Fruit fly (Drosophila melanogaster) whole organism, embryonic: Measurements from ENCODE around the gene CG43093.

ENCODE experiments used
- Adf1 ChIP-seq: fragments of 200-800 bp; sonication (Bioruptor generic); IDR thresholded peaks from 2 replicates; pipeline ENCODE4 v1.3.6; 2022; ENCODE audit warnings: missing biosample characterization, missing genetic modification characterization
- Atf-2 ChIP-seq: fragments of 200-800 bp; sonication (Bioruptor generic); optimal IDR thresholded peaks from 2 replicates; lab custom pipeline; 2016; ENCODE audit warnings: missing biosample characterization, missing genetic modification characterization
- Atf3 ChIP-seq: fragments of 200-800 bp; sonication (Bioruptor generic); optimal IDR thresholded peaks from 3 replicates; lab custom pipeline; 2016; ENCODE audit warnings: missing biosample characterization, missing genetic modification characterization
- B-H2 ChIP-seq: fragments of 200-800 bp; sonication (Bioruptor generic); optimal IDR thresholded peaks from 2 replicates; lab custom pipeline; 2018; ENCODE audit warnings: missing biosample characterization, mild to moderate bottlenecking, missing genetic modification characterization
- BEAF-32 ChIP-seq: fragments of 200-800 bp; sonication (Bioruptor generic); optimal IDR thresholded peaks from 3 replicates; lab custom pipeline; 2017; ENCODE audit warnings: missing biosample characterization, missing genetic modification characterization, mild to moderate bottlenecking, moderate library complexity, missing genetic modification reagents
- Blimp-1 ChIP-seq: fragments of 200-800 bp; sonication (Bioruptor generic); optimal IDR thresholded peaks from 3 replicates; lab custom pipeline; 2018; ENCODE audit warnings: missing biosample characterization, missing genetic modification characterization, mild to moderate bottlenecking, moderate library complexity, missing genetic modification reagents
- Bteb2 ChIP-seq: fragments of 200-800 bp; sonication (Bioruptor generic); optimal IDR thresholded peaks from 2 replicates; lab custom pipeline; 2016; ENCODE audit warnings: missing biosample characterization, missing genetic modification characterization
- CG11093 ChIP-seq: fragments of 200-800 bp; sonication (Bioruptor generic); IDR thresholded peaks from 3 replicates; pipeline ENCODE4 v1.3.6; 2022; ENCODE audit warnings: missing biosample characterization, missing genetic modification characterization
- CG12942 ChIP-seq: fragments of 200-800 bp; sonication (Bioruptor generic); optimal IDR thresholded peaks from 3 replicates; lab custom pipeline; 2016; ENCODE audit warnings: missing biosample characterization, missing genetic modification characterization
- CG13287 ChIP-seq: fragments of 200-800 bp; sonication (Bioruptor generic); IDR thresholded peaks from 2 replicates; pipeline ENCODE4 v1.3.6; 2022; ENCODE audit warnings: missing biosample characterization, missing genetic modification characterization; ENCODE audit not compliant: partially characterized antibody
- CG14965 ChIP-seq: fragments of 200-800 bp; sonication (Bioruptor generic); optimal IDR thresholded peaks from 2 replicates; lab custom pipeline; 2016; ENCODE audit warnings: missing biosample characterization, missing genetic modification characterization, borderline replicate concordance
- CG15269 ChIP-seq: fragments of 200-800 bp; sonication (Bioruptor generic); optimal IDR thresholded peaks from 2 replicates; lab custom pipeline; 2018; ENCODE audit warnings: missing biosample characterization, mild to moderate bottlenecking, missing genetic modification characterization, moderate library complexity
- CG15696 ChIP-seq: fragments of 200-800 bp; sonication (Bioruptor generic); optimal IDR thresholded peaks from 2 replicates; lab custom pipeline; 2019; ENCODE audit warnings: missing biosample characterization, mild to moderate bottlenecking, missing genetic modification characterization, moderate library complexity
- CG1602 ChIP-seq: fragments of 200-800 bp; sonication (Bioruptor generic); optimal IDR thresholded peaks from 3 replicates; lab custom pipeline; 2016; ENCODE audit warnings: missing biosample characterization, missing genetic modification characterization
- CG16779 ChIP-seq: fragments of 200-800 bp; sonication (Bioruptor generic); IDR thresholded peaks from 2 replicates; pipeline ENCODE4 v1.3.6; 2022; ENCODE audit warnings: missing biosample characterization, missing genetic modification characterization
- CG1832 ChIP-seq: fragments of 200-800 bp; sonication (Bioruptor generic); optimal IDR thresholded peaks from 2 replicates; lab custom pipeline; 2017; ENCODE audit warnings: missing biosample characterization, mild to moderate bottlenecking, missing genetic modification characterization, inconsistent platforms
- CG2875 ChIP-seq: fragments of 200-800 bp; sonication (Bioruptor generic); optimal IDR thresholded peaks from 2 replicates; lab custom pipeline; 2017; ENCODE audit warnings: missing biosample characterization, mild to moderate bottlenecking, missing genetic modification characterization, missing genetic modification reagents
- CG33557 ChIP-seq: fragments of 200-800 bp; sonication (Bioruptor generic); optimal IDR thresholded peaks from 2 replicates; lab custom pipeline; 2019; ENCODE audit warnings: missing biosample characterization, mild to moderate bottlenecking, missing genetic modification characterization, moderate library complexity
- CG42726 ChIP-seq: fragments of 200-800 bp; sonication (Bioruptor generic); IDR thresholded peaks from 2 replicates; pipeline ENCODE4 v1.3.6; 2022; ENCODE audit warnings: missing biosample characterization, missing genetic modification characterization; ENCODE audit not compliant: partially characterized antibody
- CG4282 ChIP-seq: fragments of 200-800 bp; sonication (Bioruptor generic); optimal IDR thresholded peaks from 2 replicates; lab custom pipeline; 2016; ENCODE audit warnings: missing biosample characterization, missing genetic modification characterization
- CG6254 ChIP-seq: fragments of 200-800 bp; sonication (Bioruptor generic); optimal IDR thresholded peaks from 3 replicates; lab custom pipeline; 2017; ENCODE audit warnings: mild to moderate bottlenecking, missing biosample characterization, missing genetic modification reagents, missing genetic modification characterization
- CG6813 ChIP-seq: fragments of 200-800 bp; sonication (Bioruptor generic); optimal IDR thresholded peaks from 2 replicates; lab custom pipeline; 2017; ENCODE audit warnings: missing biosample characterization, missing genetic modification characterization, mild to moderate bottlenecking, moderate library complexity, missing genetic modification reagents
- CG8089 ChIP-seq: fragments of 200-800 bp; sonication (Bioruptor generic); optimal IDR thresholded peaks from 3 replicates; lab custom pipeline; 2016; ENCODE audit warnings: missing biosample characterization, missing genetic modification characterization
- Camta ChIP-seq: fragments of 200-800 bp; sonication (Bioruptor generic); optimal IDR thresholded peaks from 2 replicates; lab custom pipeline; 2016; ENCODE audit warnings: missing biosample characterization, missing genetic modification characterization
- Dip3 ChIP-seq: fragments of 200-800 bp; sonication (Bioruptor generic); optimal IDR thresholded peaks from 3 replicates; lab custom pipeline; 2016; ENCODE audit warnings: missing biosample characterization, missing genetic modification characterization
- Dll ChIP-seq: fragments of 200-800 bp; sonication (Bioruptor generic); IDR thresholded peaks from 4 replicates; pipeline ENCODE4 v1.3.6; 2022; ENCODE audit warnings: missing biosample characterization, missing genetic modification characterization; ENCODE audit not compliant: partially characterized antibody
- Hr3 ChIP-seq: fragments of 200-800 bp; sonication (Bioruptor generic); optimal IDR thresholded peaks from 3 replicates; lab custom pipeline; 2016; ENCODE audit warnings: missing biosample characterization, missing genetic modification characterization
- Hr78 ChIP-seq, 2 experiments: fragments of 200-800 bp in 1 of 2; fragments of >200 bp in 1 of 2; sonication (Bioruptor generic) in 1 of 2; optimal IDR thresholded peaks; 2 replicates each; lab custom pipeline; 2017 to 2019; ENCODE audit warnings: missing biosample characterization in 2 of 2, missing genetic modification characterization in 2 of 2, mild to moderate bottlenecking in 1 of 2, moderate library complexity in 1 of 2
- Lim3 ChIP-seq: fragments of 200-800 bp; sonication (Bioruptor generic); IDR thresholded peaks from 2 replicates; pipeline ENCODE4 v1.3.6; 2022; ENCODE audit warnings: missing biosample characterization, missing genetic modification characterization
- Meics ChIP-seq: fragments of 200-800 bp; sonication (Bioruptor generic); optimal IDR thresholded peaks from 2 replicates; lab custom pipeline; 2017; ENCODE audit warnings: missing biosample characterization, mild to moderate bottlenecking, missing genetic modification characterization
- Neu2 ChIP-seq: fragments of 200-800 bp; sonication (Bioruptor generic); optimal IDR thresholded peaks from 3 replicates; lab custom pipeline; 2016; ENCODE audit warnings: missing biosample characterization, missing genetic modification characterization, borderline replicate concordance
- Nf-YC ChIP-seq: fragments of 200-800 bp; optimal IDR thresholded peaks from 3 replicates; lab custom pipeline; 2019; ENCODE audit warnings: missing biosample characterization, mild to moderate bottlenecking, missing genetic modification characterization, moderate library complexity
- Ptx1 ChIP-seq: fragments of 200-800 bp; sonication (Bioruptor generic); IDR thresholded peaks from 2 replicates; pipeline ENCODE4 v1.3.6; 2022; ENCODE audit warnings: missing biosample characterization, missing genetic modification characterization
- Xrp1 ChIP-seq: fragments of 200-800 bp; sonication (Bioruptor generic); IDR thresholded peaks from 2 replicates; pipeline ENCODE4 v1.3.6; 2022; ENCODE audit warnings: missing biosample characterization, missing genetic modification characterization
- bab2 ChIP-seq: fragments of 200-800 bp; sonication (Bioruptor generic); optimal IDR thresholded peaks from 2 replicates; lab custom pipeline; 2016; ENCODE audit warnings: missing biosample characterization, missing genetic modification characterization
- fd96Cb ChIP-seq: fragments of 200-800 bp; sonication (Bioruptor generic); optimal IDR thresholded peaks from 2 replicates; lab custom pipeline; 2018; ENCODE audit warnings: missing biosample characterization, mild to moderate bottlenecking, missing genetic modification characterization, moderate library complexity
- her ChIP-seq: fragments of 200-800 bp; sonication (Bioruptor generic); optimal IDR thresholded peaks from 2 replicates; lab custom pipeline; 2016; ENCODE audit warnings: missing biosample characterization, missing genetic modification characterization
- kah ChIP-seq: fragments of 200-800 bp; sonication (Bioruptor generic); optimal IDR thresholded peaks from 2 replicates; lab custom pipeline; 2018; ENCODE audit warnings: missing biosample characterization, mild to moderate bottlenecking, missing genetic modification characterization
- nau ChIP-seq: fragments of 200-800 bp; sonication (Bioruptor generic); optimal IDR thresholded peaks from 3 replicates; lab custom pipeline; 2017; ENCODE audit warnings: missing biosample characterization, mild to moderate bottlenecking, missing genetic modification characterization, missing genetic modification reagents
- pros ChIP-seq: fragments of 200-800 bp; sonication (Bioruptor generic); optimal IDR thresholded peaks from 3 replicates; lab custom pipeline; 2019; ENCODE audit warnings: missing biosample characterization, mild to moderate bottlenecking, missing genetic modification characterization, moderate library complexity
- schlank ChIP-seq: fragments of 200-800 bp; sonication (Bioruptor generic); optimal IDR thresholded peaks from 2 replicates; lab custom pipeline; 2018; ENCODE audit warnings: missing biosample characterization, mild to moderate bottlenecking, missing genetic modification characterization
- sna ChIP-seq: fragments of 200-800 bp; sonication (Bioruptor generic); IDR thresholded peaks from 2 replicates; pipeline ENCODE4 v1.3.6; 2022; ENCODE audit warnings: missing biosample characterization, missing genetic modification characterization; ENCODE audit not compliant: partially characterized antibody
- sqz ChIP-seq: fragments of 200-800 bp; sonication (Bioruptor generic); optimal IDR thresholded peaks from 3 replicates; lab custom pipeline; 2018; ENCODE audit warnings: missing biosample characterization, mild to moderate bottlenecking, missing genetic modification characterization
- sug ChIP-seq: fragments of 200-800 bp; optimal IDR thresholded peaks from 2 replicates; lab custom pipeline; 2019; ENCODE audit warnings: missing biosample characterization, mild to moderate bottlenecking, missing genetic modification characterization, moderate library complexity
- trem ChIP-seq: fragments of 200-800 bp; optimal IDR thresholded peaks from 3 replicates; lab custom pipeline; 2019; ENCODE audit warnings: missing biosample characterization, mild to moderate bottlenecking, missing genetic modification characterization, moderate library complexity
- unc-4 ChIP-seq: fragments of 200-800 bp; sonication (Bioruptor generic); IDR thresholded peaks from 2 replicates; pipeline ENCODE4 v1.3.6; 2022; ENCODE audit warnings: missing biosample characterization, missing genetic modification characterization; ENCODE audit not compliant: partially characterized antibody
- yki ChIP-seq: fragments of >200 bp; optimal IDR thresholded peaks from 3 replicates; lab custom pipeline; 2018

Gene CG43093

DNA sequence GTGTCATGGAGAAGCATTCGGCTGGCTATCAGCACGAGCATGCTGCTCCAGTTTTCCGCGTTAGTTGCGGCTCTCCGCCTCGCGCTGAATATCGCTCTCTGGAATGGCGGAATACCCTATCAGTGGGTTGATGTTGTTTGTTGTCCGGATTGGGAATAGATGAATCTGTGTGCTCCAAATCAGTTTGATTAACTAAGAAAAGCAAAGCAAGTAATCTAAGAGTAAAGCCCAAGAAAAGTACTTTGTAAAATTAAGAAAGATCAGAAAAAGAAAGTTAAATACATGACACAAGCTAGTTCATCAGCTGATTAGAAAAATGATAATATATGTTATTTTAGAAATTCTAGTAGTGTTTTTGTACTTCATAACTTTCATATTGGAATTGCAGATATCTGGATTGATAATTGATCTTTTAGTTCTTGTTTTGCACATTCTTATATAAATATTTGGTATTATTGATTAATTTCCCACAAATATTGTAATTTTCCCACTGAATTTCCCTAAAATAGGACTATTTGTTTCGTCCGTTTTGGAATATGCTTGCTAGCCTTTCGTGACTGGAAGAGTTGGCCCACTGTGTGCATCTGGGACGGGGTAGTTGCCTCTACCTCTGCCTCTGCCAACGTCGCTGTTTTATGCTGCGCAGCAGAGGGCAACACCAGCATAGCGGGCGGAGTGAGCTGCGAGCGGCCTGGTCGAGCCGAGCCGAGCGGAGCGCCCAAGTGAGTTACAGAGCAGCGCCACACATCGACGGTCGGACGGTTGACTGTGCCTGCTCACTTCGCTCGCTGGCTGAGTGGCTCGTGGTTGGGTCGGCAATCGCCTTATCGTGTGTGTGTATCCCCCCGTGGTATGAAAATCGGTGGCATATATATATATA, 16.0 kb downstream of the CG43093 start (continued):
- no peak for TF ChIP-seq Bteb2 (GFP tag; lab: Kevin White, UChicago)
- peak; percentile 27 for TF ChIP-seq her (GFP tag; lab: Kevin White, UChicago)
- TF ChIP-seq Neu2 (GFP tag; lab: Kevin White, UChicago), result no peak
- peak; percentile 62 for TF ChIP-seq sqz (GFP tag; lab: Kevin White, UChicago)
- no peak for TF ChIP-seq CG4282 (GFP tag; lab: Kevin White, UChicago)
- no peak for TF ChIP-seq Atf3
- peak in 1 of 2 experiments; percentile 12 for TF ChIP-seq Hr78 (GFP tag; optimal IDR thresholded peaks at IDR 0.05; lab: Kevin White, UChicago)
- TF ChIP-seq CG14965 (GFP tag; lab: Kevin White, UChicago), result no peak
- peak; percentile 39; the same call in 1 of the 2 replicates for TF ChIP-seq Xrp1
- TF ChIP-seq CG15269, result peak; percentile 81
- peak; percentile 59 for TF ChIP-seq fd96Cb (tag; lab: Kevin White, UChicago)
- peak; percentile 9 for TF ChIP-seq B-H2 (GFP tag; lab: Kevin White, UChicago)
- peak; percentile 54 for TF ChIP-seq CG13287 (GFP tag; lab: Robert Waterston, UW)
- TF ChIP-seq CG6254, result peak; percentile 68
- TF ChIP-seq CG6813 (GFP tag; lab: Kevin White, UChicago), result peak; percentile 51
- TF ChIP-seq Camta (GFP tag; lab: Kevin White, UChicago), result peak; percentile 64
- peak; percentile 55 for TF ChIP-seq Atf-2 (GFP tag; lab: Kevin White, UChicago)
- TF ChIP-seq nau (GFP tag; lab: Kevin White, UChicago), result no peak
- TF ChIP-seq Ptx1 (GFP tag; lab: Robert Waterston, UW), result peak; percentile 65
- TF ChIP-seq CG1602, result peak; percentile 43
- no peak for TF ChIP-seq BEAF-32 (GFP tag; lab: Kevin White, UChicago)
- no peak for TF ChIP-seq yki (lab: Kevin White, UChicago)
- TF ChIP-seq Dip3 (GFP tag; lab: Kevin White, UChicago), result peak; percentile 3
- TF ChIP-seq trem (tag; lab: Kevin White, UChicago), result peak; percentile 0
- no peak for TF ChIP-seq pros (GFP tag; lab: Kevin White, UChicago)
- no peak for TF ChIP-seq schlank (tag; lab: Kevin White, UChicago)
- TF ChIP-seq CG2875, result no peak
- TF ChIP-seq Hr3, result peak; percentile 60
- TF ChIP-seq CG42726 (GFP tag; lab: Robert Waterston, UW), result 0 out of 2 replicates have a peak, but pooled peaks have one; percentile 30
- peak; percentile 54; the same call in 1 of the 2 replicates for TF ChIP-seq CG16779 (GFP tag; lab: Robert Waterston, UW)
- TF ChIP-seq CG12942 (GFP tag; lab: Kevin White, UChicago), result peak; percentile 23
- TF ChIP-seq CG33557 (GFP tag; lab: Kevin White, UChicago), result no peak
- TF ChIP-seq Adf1 (GFP tag; lab: Robert Waterston, UW), result peak; percentile 98
- no peak for TF ChIP-seq CG15696 (tag; lab: Kevin White, UChicago)
- no peak for TF ChIP-seq Dll (GFP tag; lab: Robert Waterston, UW)
- no peak for TF ChIP-seq CG1832 (GFP tag; lab: Kevin White, UChicago)
- peak; percentile 77 for TF ChIP-seq Meics
- no peak for TF ChIP-seq CG8089 (GFP tag; lab: Kevin White, UChicago)
- TF ChIP-seq Blimp-1 (GFP tag; lab: Kevin White, UChicago), result peak; percentile 51
- peak; percentile 33 for TF ChIP-seq kah (GFP tag; lab: Kevin White, UChicago)
- TF ChIP-seq unc-4 (GFP tag; lab: Robert Waterston, UW), result peak; percentile 44
- no peak for TF ChIP-seq CG11093
- TF ChIP-seq Lim3 (GFP tag; lab: Robert Waterston, UW), result no peak
- TF ChIP-seq Nf-YC (tag; lab: Kevin White, UChicago), result peak; percentile 51
- TF ChIP-seq bab2 (GFP tag; lab: Kevin White, UChicago), result peak; percentile 35
- peak; percentile 19; the same call in 1 of the 2 replicates for TF ChIP-seq sna (GFP tag; lab: Robert Waterston, UW)
- peak; percentile 50 for TF ChIP-seq sug (tag; lab: Kevin White, UChicago)
